Worm (Caenorhabditis elegans): ENCODE results near the gene Y69E1A.8.

DNA sequence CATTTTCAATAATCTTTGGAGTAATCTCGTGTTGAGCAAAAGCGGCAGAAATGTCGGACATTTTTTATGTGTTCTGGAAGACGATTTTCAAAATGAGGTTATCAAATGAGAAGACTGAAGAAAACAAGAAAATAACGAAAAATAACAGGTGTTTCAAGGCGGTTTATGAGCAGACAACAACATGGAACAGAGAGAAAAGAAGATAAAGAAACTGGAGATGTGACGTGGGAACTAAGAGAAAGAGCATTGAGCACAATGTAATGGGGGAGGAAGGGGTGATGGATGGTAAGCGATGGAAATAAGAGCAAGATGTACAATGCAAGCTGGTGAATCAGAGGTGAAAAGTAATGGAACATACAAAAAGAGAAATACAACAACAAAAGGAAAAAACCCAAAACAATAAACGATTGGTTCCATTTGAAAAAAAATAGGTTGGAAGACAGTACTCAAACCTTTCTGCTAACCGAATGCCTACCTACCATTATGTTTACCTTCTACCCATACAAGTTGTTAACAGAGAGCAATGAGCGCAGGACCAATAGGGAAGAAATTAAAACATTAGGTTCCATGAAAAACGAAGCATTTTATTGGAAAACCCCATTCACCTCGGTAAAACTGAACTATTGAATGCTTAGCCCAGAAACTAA lies 8.7 kb upstream of the Y69E1A.8 start, which contains the start of gene Y69E1A.5:
- TF ChIP-seq R02D3.7 (tag; optimal IDR thresholded peaks at IDR 0.05) (no peak), skn-1 (tag; optimal IDR thresholded peaks at IDR 0.05) (no peak), fos-1 (tag; optimal IDR thresholded peaks at IDR 0.05) (no peak), ztf-11 (tag; optimal IDR thresholded peaks at IDR 0.05) (no peak), ceh-16 (tag; optimal IDR thresholded peaks at IDR 0.05) (no peak), nhr-77 (tag; optimal IDR thresholded peaks at IDR 0.05) (no peak)

All from whole organism, L2 larva.